Worm (Caenorhabditis elegans) whole organism, L2 larva: ENCODE results near the gene tag-65.

ENCODE experiments used
- C34F6.9 ChIP-seq: fragments of 150-350 bp; optimal IDR thresholded peaks from 2 replicates; lab custom pipeline; 2014; ENCODE audit warnings: missing biosample characterization, missing genetic modification characterization
- F13H6.1 ChIP-seq: sonication (generic microtip); optimal IDR thresholded peaks from 2 replicates; lab custom pipeline; 2016; ENCODE audit warnings: missing genetic modification characterization, missing compliant biosample characterization
- R02D3.7 ChIP-seq: fragments of 150-350 bp; optimal IDR thresholded peaks from 2 replicates; lab custom pipeline; 2014; ENCODE audit warnings: missing biosample characterization, missing genetic modification characterization
- Y55F3AM.14 ChIP-seq: fragments of 200-800 bp; sonication (Bioruptor generic); optimal IDR thresholded peaks from 2 replicates; lab custom pipeline; 2018; ENCODE audit warnings: mild to moderate bottlenecking, missing genetic modification characterization, missing compliant biosample characterization
- ZK546.5 ChIP-seq: sonication (generic microtip); optimal IDR thresholded peaks from 2 replicates; lab custom pipeline; 2017; ENCODE audit warnings: missing biosample characterization, missing genetic modification characterization
- alr-1 ChIP-seq: fragments of 150-350 bp; optimal IDR thresholded peaks from 2 replicates; lab custom pipeline; 2014; ENCODE audit warnings: missing biosample characterization, missing genetic modification characterization
- ama-1 ChIP-seq: fragments of 150-350 bp; optimal IDR thresholded peaks from 2 replicates; lab custom pipeline; 2018; ENCODE audit warnings: inconsistent platforms
- blmp-1 ChIP-seq: sonication (generic microtip); optimal IDR thresholded peaks from 2 replicates; lab custom pipeline; 2017; ENCODE audit warnings: missing genetic modification characterization, mild to moderate bottlenecking, missing compliant biosample characterization, antibody characterized with exemption, moderate library complexity; ENCODE audit not compliant: insufficient read depth
- ceh-16 ChIP-seq: fragments of 150-350 bp; optimal IDR thresholded peaks from 2 replicates; lab custom pipeline; 2014; ENCODE audit warnings: missing biosample characterization, missing genetic modification characterization
- crh-2 ChIP-seq: sonication (generic microtip); optimal IDR thresholded peaks from 2 replicates; lab custom pipeline; 2017; ENCODE audit warnings: missing biosample characterization, missing genetic modification characterization
- dmd-4 ChIP-seq: sonication (generic microtip); optimal IDR thresholded peaks from 2 replicates; lab custom pipeline; 2017; ENCODE audit warnings: missing biosample characterization, missing genetic modification characterization
- egl-27 ChIP-seq: sonication (generic microtip); optimal IDR thresholded peaks from 3 replicates; lab custom pipeline; 2017; ENCODE audit warnings: missing biosample characterization, missing genetic modification reagents, missing genetic modification characterization
- elt-1 ChIP-seq: fragments of 150-350 bp; optimal IDR thresholded peaks from 2 replicates; lab custom pipeline; 2014; ENCODE audit warnings: missing biosample characterization, missing genetic modification characterization
- elt-3 ChIP-seq: sonication (generic microtip); optimal IDR thresholded peaks from 2 replicates; lab custom pipeline; 2017; ENCODE audit warnings: missing biosample characterization, missing genetic modification characterization
- fos-1 ChIP-seq: fragments of 150-350 bp; optimal IDR thresholded peaks from 2 replicates; lab custom pipeline; 2014; ENCODE audit warnings: missing biosample characterization, missing genetic modification characterization
- lin-11 ChIP-seq: fragments of 150-350 bp; sonication (generic microtip); optimal IDR thresholded peaks from 2 replicates; lab custom pipeline; 2014; ENCODE audit warnings: missing biosample characterization, missing genetic modification characterization, inconsistent platforms, mixed read lengths
- lin-13 ChIP-seq: fragments of 150-350 bp; optimal IDR thresholded peaks from 2 replicates; lab custom pipeline; 2014; ENCODE audit warnings: missing biosample characterization, missing genetic modification reagents, missing genetic modification characterization
- lsy-2 ChIP-seq, 2 experiments: fragments of 150-350 bp in 1 of 2; sonication (generic microtip) in 1 of 2; optimal IDR thresholded peaks; 2 replicates each; lab custom pipeline; 2014 to 2017; ENCODE audit warnings: missing biosample characterization in 2 of 2, missing genetic modification characterization in 2 of 2
- mab-5 ChIP-seq: fragments of 150-350 bp; optimal IDR thresholded peaks from 2 replicates; lab custom pipeline; 2014; ENCODE audit warnings: missing biosample characterization, missing genetic modification characterization
- mbf-1 ChIP-seq: sonication (generic microtip); optimal IDR thresholded peaks from 2 replicates; lab custom pipeline; 2017; ENCODE audit warnings: missing biosample characterization, missing genetic modification characterization
- mdl-1 ChIP-seq, 2 experiments: fragments of 150-350 bp in 1 of 2; sonication (generic microtip) in 1 of 2; optimal IDR thresholded peaks; 2 replicates each; lab custom pipeline; 2017; ENCODE audit warnings: missing biosample characterization in 2 of 2, missing genetic modification characterization in 2 of 2
- nhr-10 ChIP-seq: sonication (generic microtip); optimal IDR thresholded peaks from 2 replicates; lab custom pipeline; 2017; ENCODE audit warnings: missing biosample characterization, missing genetic modification characterization
- nhr-11 ChIP-seq: fragments of 150-350 bp; optimal IDR thresholded peaks from 2 replicates; lab custom pipeline; 2014; ENCODE audit warnings: missing biosample characterization, missing genetic modification characterization
- nhr-129 ChIP-seq: fragments of 150-350 bp; optimal IDR thresholded peaks from 2 replicates; lab custom pipeline; 2014; ENCODE audit warnings: missing biosample characterization, missing genetic modification characterization
- nhr-21 ChIP-seq: fragments of 150-350 bp; optimal IDR thresholded peaks from 2 replicates; lab custom pipeline; 2014; ENCODE audit warnings: missing biosample characterization, missing genetic modification characterization
- nhr-237 ChIP-seq: fragments of 150-350 bp; optimal IDR thresholded peaks from 2 replicates; lab custom pipeline; 2014; ENCODE audit warnings: missing biosample characterization, missing genetic modification characterization
- nhr-25 ChIP-seq: fragments of 150-350 bp; sonication (generic microtip); optimal IDR thresholded peaks from 3 replicates; lab custom pipeline; 2014; ENCODE audit warnings: missing biosample characterization, missing genetic modification characterization
- nhr-6 ChIP-seq: fragments of 150-350 bp; optimal IDR thresholded peaks from 2 replicates; lab custom pipeline; 2014; ENCODE audit warnings: missing biosample characterization, missing genetic modification characterization
- nhr-77 ChIP-seq: fragments of 150-350 bp; optimal IDR thresholded peaks from 2 replicates; lab custom pipeline; 2014; ENCODE audit warnings: missing biosample characterization, missing genetic modification characterization
- sem-4 ChIP-seq: fragments of 150-350 bp; optimal IDR thresholded peaks from 2 replicates; lab custom pipeline; 2014; ENCODE audit warnings: missing biosample characterization, missing genetic modification reagents, missing genetic modification characterization
- skn-1 ChIP-seq: sonication (generic microtip); optimal IDR thresholded peaks from 2 replicates; lab custom pipeline; 2017; ENCODE audit warnings: missing biosample characterization, missing genetic modification characterization
- sma-3 ChIP-seq: sonication (generic microtip); optimal IDR thresholded peaks from 2 replicates; lab custom pipeline; 2016; ENCODE audit warnings: missing genetic modification reagents, missing genetic modification characterization, missing compliant biosample characterization
- sma-9 ChIP-seq, 2 experiments: fragments of 150-350 bp in 1 of 2; sonication (generic microtip) in 1 of 2; optimal IDR thresholded peaks; 2 replicates each; lab custom pipeline; 2014 to 2016; ENCODE audit warnings: missing genetic modification characterization in 2 of 2, mild to moderate bottlenecking in 1 of 2, missing biosample characterization in 1 of 2, missing compliant biosample characterization in 1 of 2, missing genetic modification reagents in 1 of 2, moderate library complexity in 1 of 2
- snpc-4 ChIP-seq: fragments of 150-350 bp; optimal IDR thresholded peaks from 2 replicates; lab custom pipeline; 2014; ENCODE audit warnings: missing biosample characterization, missing genetic modification characterization
- unc-39 ChIP-seq: fragments of 150-350 bp; optimal IDR thresholded peaks from 2 replicates; lab custom pipeline; 2014; ENCODE audit warnings: missing biosample characterization, missing genetic modification characterization
- unc-55 ChIP-seq: fragments of 150-350 bp; sonication (generic microtip); optimal IDR thresholded peaks from 3 replicates; lab custom pipeline; 2014; ENCODE audit warnings: missing biosample characterization, missing genetic modification reagents, missing genetic modification characterization
- zag-1 ChIP-seq: fragments of 150-350 bp; optimal IDR thresholded peaks from 2 replicates; lab custom pipeline; 2014; ENCODE audit warnings: missing biosample characterization, missing genetic modification characterization
- ztf-1 ChIP-seq: fragments of 200-800 bp; sonication (Bioruptor generic); conservative IDR thresholded peaks from 2 replicates; pipeline ENCODE4 v1.3.6; 2022; ENCODE audit warnings: missing genetic modification characterization, missing compliant biosample characterization
- ztf-11 ChIP-seq: sonication (generic microtip); optimal IDR thresholded peaks from 2 replicates; lab custom pipeline; 2017; ENCODE audit warnings: missing biosample characterization, missing genetic modification characterization
- ztf-4 ChIP-seq: fragments of 150-350 bp; optimal IDR thresholded peaks from 2 replicates; lab custom pipeline; 2014; ENCODE audit warnings: missing biosample characterization, missing genetic modification characterization

The tag-65 gene

DNA sequence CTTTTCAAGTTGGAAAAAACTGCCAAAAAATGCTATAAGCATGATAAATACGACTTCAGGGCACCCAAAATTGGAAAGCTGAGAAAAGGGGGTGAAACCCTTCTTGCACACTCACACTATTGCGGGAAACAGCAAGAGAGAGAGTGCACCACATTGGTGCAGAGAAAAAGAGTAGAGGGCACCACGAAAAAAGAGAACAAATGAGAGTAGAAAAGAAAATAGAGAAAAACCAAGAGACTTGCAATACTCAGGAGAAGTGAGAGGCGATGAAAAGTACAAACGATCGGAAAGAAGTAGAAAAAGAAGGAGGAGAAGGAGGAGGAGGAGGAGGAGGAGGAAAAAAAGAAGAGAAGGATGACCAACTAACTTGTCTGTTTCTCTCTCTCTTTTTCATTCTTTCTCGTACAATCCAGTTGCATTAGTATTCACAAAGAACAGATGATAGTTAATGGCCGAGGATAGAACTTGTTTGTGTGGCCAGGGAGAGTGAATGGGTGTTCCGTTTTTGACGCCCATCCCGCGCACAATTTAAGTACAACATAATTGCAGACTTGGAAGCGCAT lies 23.1 kb downstream of the tag-65 start:
- peak; percentile 54 for TF ChIP-seq nhr-21 (tag; lab: Kevin White, UChicago)
- peak; percentile 39 to 80 for TF ChIP-seq lsy-2 (tag; optimal IDR thresholded peaks at IDR 0.05; lab: Kevin White, UChicago)
- peak; percentile 66 for TF ChIP-seq fos-1
- no peak for TF ChIP-seq R02D3.7 (tag; lab: Kevin White, UChicago)
- TF ChIP-seq C34F6.9 (tag; lab: Kevin White, UChicago): peak; percentile 88
- TF ChIP-seq ama-1 (lab: Kevin White, UChicago): peak; percentile 76
- TF ChIP-seq alr-1 (tag; lab: Kevin White, UChicago): no peak
- TF ChIP-seq nhr-77 (tag; lab: Kevin White, UChicago): no peak
- peak; percentile 89 for TF ChIP-seq nhr-129 (tag; lab: Kevin White, UChicago)
- peak; percentile 80 for TF ChIP-seq F13H6.1
- peak; percentile 92 for TF ChIP-seq unc-55
- peak; percentile 38 for TF ChIP-seq mab-5 (tag; lab: Kevin White, UChicago)
- no peak for TF ChIP-seq mbf-1 (tag; lab: Kevin White, UChicago)
- TF ChIP-seq nhr-10 (tag; lab: Kevin White, UChicago): no peak
- TF ChIP-seq mdl-1 (tag; optimal IDR thresholded peaks at IDR 0.05; lab: Kevin White, UChicago): peak; percentile 48 to 61
- TF ChIP-seq ztf-4 (tag; lab: Kevin White, UChicago): peak; percentile 69
- no peak for TF ChIP-seq dmd-4 (tag; lab: Kevin White, UChicago)
- no peak for TF ChIP-seq elt-1 (tag; lab: Kevin White, UChicago)
- TF ChIP-seq ztf-11: no peak
- TF ChIP-seq zag-1: peak; percentile 90
- peak; percentile 62 for TF ChIP-seq nhr-25 (tag; lab: Kevin White, UChicago)
- TF ChIP-seq snpc-4 (tag; lab: Kevin White, UChicago): peak; percentile 52
- TF ChIP-seq unc-39 (tag; lab: Kevin White, UChicago): no peak
- peak; percentile 39 for TF ChIP-seq sma-9 (GFP tag; optimal IDR thresholded peaks at IDR 0.05; lab: Kevin White, UChicago)
- no peak for TF ChIP-seq sma-9 (tag; optimal IDR thresholded peaks at IDR 0.05; lab: Kevin White, UChicago)
- TF ChIP-seq lin-13: peak; percentile 72
- TF ChIP-seq skn-1 (tag; lab: Kevin White, UChicago): peak; percentile 32
- peak; percentile 50 for TF ChIP-seq egl-27 (tag; lab: Kevin White, UChicago)
- TF ChIP-seq ZK546.5 (tag; lab: Kevin White, UChicago): no peak
- no peak for TF ChIP-seq sma-3
- peak; percentile 40 for TF ChIP-seq ceh-16 (tag; lab: Kevin White, UChicago)
- TF ChIP-seq crh-2 (tag; lab: Kevin White, UChicago): peak; percentile 93
- peak; percentile 90 for TF ChIP-seq sem-4
- no peak for TF ChIP-seq nhr-11 (tag; lab: Kevin White, UChicago)
- no peak for TF ChIP-seq ztf-1
- peak; percentile 53 for TF ChIP-seq Y55F3AM.14 (GFP tag; lab: Kevin White, UChicago)
- TF ChIP-seq blmp-1 (tag; lab: Kevin White, UChicago): peak; percentile 90

DNA sequence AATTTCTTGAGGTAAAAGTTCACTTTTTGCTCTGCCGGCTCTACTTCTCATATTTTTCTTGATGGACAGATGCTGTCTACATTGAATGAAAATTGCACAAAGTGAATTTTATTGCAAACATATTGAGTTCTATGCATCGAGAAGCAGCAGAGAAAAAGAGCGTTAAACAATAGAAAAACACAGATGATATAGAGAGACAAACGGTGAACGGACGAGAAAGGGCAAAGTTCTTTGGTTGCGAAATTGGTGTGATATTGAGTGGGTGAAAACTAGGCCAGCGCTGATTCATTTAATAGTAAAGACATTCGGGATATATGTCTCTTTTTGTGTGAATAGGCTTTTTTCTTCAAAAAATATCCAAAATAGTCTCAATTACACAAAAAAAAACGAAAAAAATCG lies 24.0 kb downstream of the tag-65 start:
- TF ChIP-seq unc-55 (peak; percentile 18), nhr-237 (tag; lab: Kevin White, UChicago) (no peak), elt-3 (tag; lab: Kevin White, UChicago) (no peak), ama-1 (lab: Kevin White, UChicago) (no peak), nhr-6 (tag; lab: Kevin White, UChicago) (no peak), mdl-1 (tag; optimal IDR thresholded peaks at IDR 0.05; lab: Kevin White, UChicago) (no peak), nhr-11 (tag; lab: Kevin White, UChicago) (no peak), mbf-1 (tag; lab: Kevin White, UChicago) (no peak)

DNA sequence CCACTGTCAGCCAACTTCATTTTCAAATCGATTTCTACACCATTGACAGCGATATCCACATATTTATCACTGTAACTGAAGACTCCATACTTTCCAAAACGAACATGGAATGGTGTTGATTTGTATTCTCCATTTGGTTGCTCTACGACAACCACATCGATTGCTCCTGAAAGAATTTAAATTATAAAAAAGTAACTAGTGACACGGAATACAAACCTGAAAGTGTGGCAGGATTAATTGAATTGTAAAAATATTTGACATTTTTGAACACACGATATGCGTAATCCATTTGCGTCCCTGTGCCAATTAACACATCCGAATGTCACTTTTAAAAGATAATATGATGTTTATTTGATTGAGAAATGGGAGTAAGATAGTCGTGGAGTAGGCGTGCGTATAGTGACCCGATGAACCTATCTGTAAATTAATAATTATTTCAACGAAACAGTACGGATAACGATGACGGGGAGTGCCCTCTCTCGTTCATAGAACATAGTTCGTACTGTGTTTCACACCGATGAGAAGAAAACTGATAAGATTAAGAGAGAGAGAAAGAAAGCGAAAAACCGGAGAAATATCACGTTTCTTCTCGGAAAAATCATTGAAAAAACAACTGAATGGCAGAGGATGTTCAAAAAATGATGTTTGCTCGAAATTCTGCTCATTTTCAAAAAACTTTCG lies 24.5 kb downstream of the tag-65 start, which contains the start of gene lpin-1:
Gene lpin-1 (minus strand): TSS at position 417 of the 681 bp plus-strand sequence.
- TF ChIP-seq sem-4 (no peak), fos-1 (peak; percentile 63), ama-1 (lab: Kevin White, UChicago) (peak; percentile 39), lin-11 (tag; lab: Kevin White, UChicago) (no peak), unc-55 (no peak), nhr-21 (tag; lab: Kevin White, UChicago) (peak; percentile 52), F13H6.1 (peak; percentile 9), sma-9 (GFP tag; optimal IDR thresholded peaks at IDR 0.05; lab: Kevin White, UChicago) (peak; percentile 63), sma-9 (tag; optimal IDR thresholded peaks at IDR 0.05; lab: Kevin White, UChicago) (no peak), sma-3 (peak; percentile 45), blmp-1 (tag; lab: Kevin White, UChicago) (peak; percentile 39), unc-39 (tag; lab: Kevin White, UChicago) (no peak)
- TF ChIP-seq, all 48 proteins: peak for 7
